Worm (Caenorhabditis elegans): ENCODE results near the gene mec-17.

ce11 chrIV:7940919-7941318 is 46.1 kb downstream of the mec-17 start, which contains the start of gene exc-9:
- TF ChIP-seq ama-1 (optimal IDR thresholded peaks at IDR 0.05), result no peak
- no peak for TF ChIP-seq ceh-13 (GFP tag; optimal IDR thresholded peaks at IDR 0.05)
- TF ChIP-seq B0310.2 (tag; optimal IDR thresholded peaks at IDR 0.05), result no peak
- TF ChIP-seq tbx-37 (GFP tag; conservative IDR thresholded peaks at IDR 0.05), result no peak
- TF ChIP-seq pes-1 (GFP tag; IDR thresholded peaks at IDR 0.05), result no peak
- no peak for TF ChIP-seq aly-1 (tag; optimal IDR thresholded peaks at IDR 0.05)
- TF ChIP-seq sea-1 (GFP tag; conservative IDR thresholded peaks at IDR 0.05), result no peak
- no peak for TF ChIP-seq tbx-11 (GFP tag; IDR thresholded peaks at IDR 0.05)
- TF ChIP-seq scrt-1 (GFP tag; IDR thresholded peaks at IDR 0.05), result no peak
- no peak for TF ChIP-seq ceh-36 (tag; optimal IDR thresholded peaks at IDR 0.05)
